Worm (Caenorhabditis elegans) whole organism, L3 larva: ENCODE results near the gene C08H9.18.

Experiments used
- ama-1 ChIP-seq: fragments of 150-350 bp; optimal IDR thresholded peaks from 2 replicates; lab custom pipeline; 2018
- ceh-82 ChIP-seq: fragments of 150-350 bp; optimal IDR thresholded peaks from 2 replicates; lab custom pipeline; 2014; ENCODE audit warnings: missing biosample characterization, missing genetic modification characterization
- fos-1 ChIP-seq: fragments of 150-350 bp; optimal IDR thresholded peaks from 2 replicates; lab custom pipeline; 2014; ENCODE audit warnings: missing biosample characterization, missing genetic modification characterization
- pqm-1 ChIP-seq: fragments of 150-350 bp; optimal IDR thresholded peaks from 2 replicates; lab custom pipeline; 2017; ENCODE audit warnings: missing biosample characterization, missing genetic modification characterization, inconsistent platforms
- skn-1 ChIP-seq: fragments of 150-350 bp; optimal IDR thresholded peaks from 2 replicates; lab custom pipeline; 2014; ENCODE audit warnings: missing biosample characterization, missing genetic modification characterization
- snpc-4 ChIP-seq: fragments of 150-350 bp; optimal IDR thresholded peaks from 2 replicates; lab custom pipeline; 2014; ENCODE audit warnings: missing biosample characterization, missing genetic modification characterization
- unc-62 ChIP-seq: fragments of 150-350 bp; sonication (generic microtip); optimal IDR thresholded peaks from 4 replicates; lab custom pipeline; 2014; ENCODE audit warnings: missing biosample characterization, missing genetic modification reagents, missing genetic modification characterization

DNA sequence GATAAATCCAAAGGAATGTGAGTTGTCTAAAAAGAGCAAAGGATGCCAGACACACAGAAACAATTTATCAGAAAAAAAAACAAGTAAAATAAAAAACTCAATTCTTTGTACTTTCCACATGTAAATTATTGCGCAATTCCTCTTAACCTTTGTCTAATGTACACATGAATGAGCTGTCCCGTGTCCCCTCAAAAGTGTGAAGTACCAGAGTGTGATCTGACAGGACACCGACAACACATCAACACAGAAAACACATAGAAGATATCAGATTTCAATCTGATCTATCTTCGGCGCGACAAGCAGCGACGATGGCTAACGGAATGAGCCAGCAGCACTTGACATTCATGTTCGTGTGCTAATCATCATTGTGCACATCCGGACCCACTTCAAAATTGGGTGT lies 33.5 kb downstream of the C08H9.18 start:
- TF ChIP-seq pqm-1 (tag; lab: Kevin White, UChicago): no peak
- TF ChIP-seq ceh-82 (tag; lab: Kevin White, UChicago): no peak
- no peak for TF ChIP-seq unc-62 (GFP tag; lab: Kevin White, UChicago)
- no peak for TF ChIP-seq snpc-4 (tag; lab: Kevin White, UChicago)
- no peak for TF ChIP-seq fos-1
- TF ChIP-seq skn-1: no peak
- no peak for TF ChIP-seq ama-1 (lab: Kevin White, UChicago)
